Fruit fly (Drosophila melanogaster): Measurements from ENCODE around the gene Mettl3.
A peak's percentile ranks its signal among the peaks of the same experiment; 100 is the strongest.

Mettl3 gene

DNA sequence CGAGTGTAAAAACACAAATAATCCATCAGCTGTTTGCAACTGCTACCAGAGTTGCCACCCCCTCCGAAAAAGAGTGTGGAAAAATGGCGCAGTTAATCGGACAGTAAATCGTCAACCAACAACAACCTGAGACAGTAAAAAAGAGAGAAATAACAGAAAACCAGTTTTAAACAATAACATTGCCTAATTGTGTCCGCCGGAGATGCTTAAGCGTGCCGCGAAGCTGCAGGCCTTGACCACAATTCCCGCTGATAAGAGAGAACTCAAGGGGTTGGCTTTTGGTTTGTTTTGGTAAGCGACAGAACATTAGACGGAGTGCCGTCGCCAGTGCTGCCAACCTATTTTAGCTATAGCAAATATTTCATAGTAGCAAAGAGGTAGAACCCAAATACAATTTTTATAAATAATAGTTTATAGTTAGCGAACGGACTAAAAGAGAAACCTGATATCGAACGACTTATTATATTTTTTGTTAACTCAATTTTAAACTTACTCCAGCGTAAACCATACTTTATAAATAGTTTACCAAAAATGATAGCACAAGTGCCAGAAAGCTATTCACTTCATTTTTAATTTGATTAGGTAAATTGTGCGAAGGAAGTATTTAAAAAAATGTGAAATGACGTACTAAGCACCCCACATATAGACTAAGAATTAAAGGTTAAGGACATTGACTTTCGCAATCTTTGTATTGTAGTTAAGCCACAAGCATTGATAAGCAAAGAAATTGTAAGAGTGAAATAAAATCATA is 18.9 kb downstream of the Mettl3 start, which contains the start of the genes Atg6 and Pisd (continued):
- no peak for TF ChIP-seq knrl (GFP tag; IDR thresholded peaks at IDR 0.05; ENCODE audit: partially characterized antibody)
- peak; percentile 74 for TF ChIP-seq CG8924 (tag; optimal IDR thresholded peaks at IDR 0.05)
- TF ChIP-seq CG1602 (GFP tag; optimal IDR thresholded peaks at IDR 0.05), result no peak
- TF ChIP-seq CG12769 (tag; optimal IDR thresholded peaks at IDR 0.05), result peak; percentile 75
- no peak for TF ChIP-seq Tbp (GFP tag; optimal IDR thresholded peaks at IDR 0.05)
- peak; percentile 90 for TF ChIP-seq MBD-R2 (GFP tag; IDR thresholded peaks at IDR 0.05)
- peak; percentile 91 for TF ChIP-seq MESR4 (GFP tag; optimal IDR thresholded peaks at IDR 0.05)
- TF ChIP-seq CG2202 (tag; optimal IDR thresholded peaks at IDR 0.05), result no peak
- TF ChIP-seq Dll (GFP tag; IDR thresholded peaks at IDR 0.05; ENCODE audit: partially characterized antibody), result peak; percentile 45; the same call in 1 of the 4 replicates
- no peak for TF ChIP-seq dmrt11E (tag; optimal IDR thresholded peaks at IDR 0.05)
- TF ChIP-seq ham (GFP tag; IDR thresholded peaks at IDR 0.05), result no peak
- no peak for TF ChIP-seq ems (GFP tag; optimal IDR thresholded peaks at IDR 0.05)
- TF ChIP-seq CG10321 (GFP tag; IDR thresholded peaks at IDR 0.05), result no peak
- TF ChIP-seq CG9727 (GFP tag; optimal IDR thresholded peaks at IDR 0.05), result no peak
- peak; percentile 10 for TF ChIP-seq CG33557 (GFP tag; optimal IDR thresholded peaks at IDR 0.05)
- no peak for TF ChIP-seq CG12744 (GFP tag; optimal IDR thresholded peaks at IDR 0.05)
- no peak for TF ChIP-seq hb (GFP tag; IDR thresholded peaks at IDR 0.05; ENCODE audit: partially characterized antibody)
- TF ChIP-seq CG3281 (GFP tag; optimal IDR thresholded peaks at IDR 0.05), result no peak
- TF ChIP-seq pita (GFP tag; optimal IDR thresholded peaks at IDR 0.05), result no peak
- peak; percentile 12 for TF ChIP-seq tap (tag; optimal IDR thresholded peaks at IDR 0.05)
- TF ChIP-seq scrt (GFP tag; optimal IDR thresholded peaks at IDR 0.05), result peak; percentile 30
- no peak for TF ChIP-seq fru (optimal IDR thresholded peaks at IDR 0.05)
- no peak for TF ChIP-seq CG11560 (tag; IDR thresholded peaks at IDR 0.05)
- TF ChIP-seq HLH4C (GFP tag; IDR thresholded peaks at IDR 0.05; ENCODE audit: partially characterized antibody), result 0 out of 3 replicates have a peak, but pooled peaks have one; percentile 32
- no peak for TF ChIP-seq GATAe (GFP tag; conservative IDR thresholded peaks at IDR 0.05)
- TF ChIP-seq sob (GFP tag; IDR thresholded peaks at IDR 0.05), result peak; percentile 31; the same call in 1 of the 2 replicates
- TF ChIP-seq ind (GFP tag; optimal IDR thresholded peaks at IDR 0.05), result peak; percentile 26
- no peak for TF ChIP-seq CG1792 (GFP tag; optimal IDR thresholded peaks at IDR 0.05)
- no peak for TF ChIP-seq CG6813 (GFP tag; optimal IDR thresholded peaks at IDR 0.05)
- peak; percentile 35 for TF ChIP-seq CG15269 (tag; optimal IDR thresholded peaks at IDR 0.05)
- no peak for TF ChIP-seq ara (GFP tag; IDR thresholded peaks at IDR 0.05)
- TF ChIP-seq abd-A (tag; optimal IDR thresholded peaks at IDR 0.05), result peak; percentile 99
- TF ChIP-seq Bteb2 (GFP tag; optimal IDR thresholded peaks at IDR 0.05), result no peak
- TF ChIP-seq CG3995 (GFP tag; optimal IDR thresholded peaks at IDR 0.05), result no peak
- TF ChIP-seq onecut (GFP tag; IDR thresholded peaks at IDR 0.05), result no peak
- TF ChIP-seq Optix (GFP tag; IDR thresholded peaks at IDR 0.05), result 0 out of 3 replicates have a peak, but pooled peaks have one; percentile 19
- TF ChIP-seq Neu2 (GFP tag; optimal IDR thresholded peaks at IDR 0.05; ENCODE audit: borderline replicate concordance), result peak; percentile 54
- TF ChIP-seq CG8765 (GFP tag; IDR thresholded peaks at IDR 0.05), result no peak
- no peak for TF ChIP-seq CG8359 (GFP tag; optimal IDR thresholded peaks at IDR 0.05; ENCODE audit: borderline replicate concordance)
- TF ChIP-seq pum (GFP tag; optimal IDR thresholded peaks at IDR 0.05), result no peak
- TF ChIP-seq rib (GFP tag; IDR thresholded peaks at IDR 0.05), result 0 out of 2 replicates have a peak, but pooled peaks have one; percentile 33
- no peak for TF ChIP-seq HmgD (GFP tag; optimal IDR thresholded peaks at IDR 0.05)
- peak; percentile 53 for TF ChIP-seq Atf6 (GFP tag; IDR thresholded peaks at IDR 0.05)
- TF ChIP-seq pros (GFP tag; optimal IDR thresholded peaks at IDR 0.05), result peak; percentile 90
- no peak for TF ChIP-seq CG7745 (tag; optimal IDR thresholded peaks at IDR 0.05)
- no peak for TF ChIP-seq CG10654 (GFP tag; optimal IDR thresholded peaks at IDR 0.05)
- TF ChIP-seq chif (GFP tag; optimal IDR thresholded peaks at IDR 0.05), result no peak
- TF ChIP-seq Sin3A (optimal IDR thresholded peaks at IDR 0.05), result peak; percentile 75
- no peak for TF ChIP-seq Dfd (GFP tag; optimal IDR thresholded peaks at IDR 0.05)
- TF ChIP-seq hth (optimal IDR thresholded peaks at IDR 0.05), result no peak

All from whole organism, embryonic.